Fruit fly (Drosophila melanogaster) whole organism, prepupa: ENCODE measurements around the gene Miox.
A peak's percentile ranks its signal among the peaks of the same experiment; 100 is the strongest.

Experiments
- CG10631 ChIP-seq: fragments of 200-800 bp; sonication (Bioruptor generic); optimal IDR thresholded peaks from 2 replicates; lab custom pipeline; 2016; ENCODE audit warnings: missing biosample characterization, missing genetic modification characterization
- CG10669 ChIP-seq: fragments of 200-800 bp; sonication (Bioruptor generic); optimal IDR thresholded peaks from 3 replicates; lab custom pipeline; 2018; ENCODE audit warnings: missing biosample characterization, mild to moderate bottlenecking, missing genetic modification characterization, moderate library complexity
- CG11762 ChIP-seq: fragments of 200-800 bp; sonication (Bioruptor generic); optimal IDR thresholded peaks from 3 replicates; lab custom pipeline; 2016; ENCODE audit warnings: missing biosample characterization, missing genetic modification characterization; ENCODE audit not compliant: insufficient read depth
- CG11902 ChIP-seq: fragments of 200-800 bp; sonication (Bioruptor generic); optimal IDR thresholded peaks from 3 replicates; lab custom pipeline; 2016; ENCODE audit warnings: missing biosample characterization, missing genetic modification characterization
- CG15336 ChIP-seq: fragments of 200-800 bp; sonication (Bioruptor generic); IDR thresholded peaks from 2 replicates; pipeline ENCODE4 v1.3.6; 2022; ENCODE audit warnings: missing biosample characterization, missing genetic modification characterization
- CG16779 ChIP-seq: fragments of 200-800 bp; sonication (Bioruptor generic); optimal IDR thresholded peaks from 3 replicates; lab custom pipeline; 2017; ENCODE audit warnings: missing biosample characterization, mild to moderate bottlenecking, missing genetic modification characterization
- CG3032 ChIP-seq: fragments of 200-800 bp; optimal IDR thresholded peaks from 2 replicates; lab custom pipeline; 2019; ENCODE audit warnings: missing biosample characterization, mild to moderate bottlenecking, missing genetic modification characterization, moderate library complexity
- CG31627 ChIP-seq: fragments of 200-800 bp; sonication (Bioruptor generic); optimal IDR thresholded peaks from 3 replicates; lab custom pipeline; 2016; ENCODE audit warnings: missing biosample characterization, missing genetic modification characterization
- CG32006 ChIP-seq: fragments of 200-800 bp; sonication (Bioruptor generic); optimal IDR thresholded peaks from 3 replicates; lab custom pipeline; 2017; ENCODE audit warnings: missing biosample characterization, mild to moderate bottlenecking, missing genetic modification characterization
- CG34406 ChIP-seq: fragments of 200-800 bp; sonication (Bioruptor generic); optimal IDR thresholded peaks from 3 replicates; lab custom pipeline; 2016; ENCODE audit warnings: missing biosample characterization, missing genetic modification characterization
- CG3919 ChIP-seq: fragments of 200-800 bp; sonication (Bioruptor generic); optimal IDR thresholded peaks from 3 replicates; lab custom pipeline; 2016; ENCODE audit warnings: missing biosample characterization, missing genetic modification characterization
- CG4318 ChIP-seq: fragments of 200-800 bp; sonication (Bioruptor generic); optimal IDR thresholded peaks from 3 replicates; lab custom pipeline; 2017; ENCODE audit warnings: missing biosample characterization, mild to moderate bottlenecking, missing genetic modification characterization
- CG6163 ChIP-seq: fragments of 200-800 bp; sonication (Bioruptor generic); IDR thresholded peaks from 3 replicates; pipeline ENCODE4 v1.3.6; 2022; ENCODE audit warnings: missing biosample characterization, missing genetic modification characterization
- CG6276 ChIP-seq: fragments of 200-800 bp; sonication (Bioruptor generic); optimal IDR thresholded peaks from 2 replicates; lab custom pipeline; 2017; ENCODE audit warnings: missing biosample characterization, mild to moderate bottlenecking, missing genetic modification characterization
- CG6792 ChIP-seq: fragments of 200-800 bp; sonication (Bioruptor generic); optimal IDR thresholded peaks from 3 replicates; lab custom pipeline; 2016; ENCODE audit warnings: missing biosample characterization, missing genetic modification characterization
- CG6808 ChIP-seq: fragments of 200-800 bp; sonication (Bioruptor generic); optimal IDR thresholded peaks from 3 replicates; lab custom pipeline; 2017; ENCODE audit warnings: missing biosample characterization, missing genetic modification characterization, mild to moderate bottlenecking, moderate library complexity, missing genetic modification reagents
- CG6854 ChIP-seq: fragments of 200-800 bp; sonication (Bioruptor generic); optimal IDR thresholded peaks from 2 replicates; lab custom pipeline; 2017; ENCODE audit warnings: missing biosample characterization, mild to moderate bottlenecking, missing genetic modification characterization
- CG7368 ChIP-seq: fragments of 200-800 bp; sonication (Bioruptor generic); optimal IDR thresholded peaks from 3 replicates; lab custom pipeline; 2016; ENCODE audit warnings: missing biosample characterization, missing genetic modification characterization
- CG8119 ChIP-seq: fragments of 200-800 bp; sonication (Bioruptor generic); IDR thresholded peaks from 3 replicates; pipeline ENCODE4 v1.3.6; 2022; ENCODE audit warnings: missing biosample characterization, missing genetic modification characterization
- CG8319 ChIP-seq: fragments of 200-800 bp; sonication (Bioruptor generic); optimal IDR thresholded peaks from 3 replicates; lab custom pipeline; 2016; ENCODE audit warnings: missing biosample characterization, missing genetic modification characterization
- CG8632 ChIP-seq: fragments of 200-800 bp; sonication (Bioruptor generic); optimal IDR thresholded peaks from 3 replicates; lab custom pipeline; 2016; ENCODE audit warnings: missing biosample characterization, missing genetic modification characterization
- Eip78C ChIP-seq: fragments of 200-800 bp; sonication (Bioruptor generic); peaks from one replicate; lab custom pipeline; 2016; ENCODE audit warnings: missing biosample characterization, missing genetic modification characterization
- Eip93F ChIP-seq: fragments of 200-800 bp; sonication (Bioruptor generic); optimal IDR thresholded peaks from 2 replicates; lab custom pipeline; 2016; ENCODE audit warnings: missing biosample characterization, mild to moderate bottlenecking, missing genetic modification characterization
- Ets21C ChIP-seq: fragments of 200-800 bp; sonication (Bioruptor generic); optimal IDR thresholded peaks from 3 replicates; lab custom pipeline; 2016; ENCODE audit warnings: missing biosample characterization, missing genetic modification characterization
- Gug ChIP-seq: fragments of 200-800 bp; sonication (Bioruptor generic); IDR thresholded peaks from 2 replicates; pipeline ENCODE4 v1.3.6; 2022; ENCODE audit warnings: missing biosample characterization, missing genetic modification characterization
- Hr38 ChIP-seq: sonication (Bioruptor generic); optimal IDR thresholded peaks from 2 replicates; lab custom pipeline; 2016; ENCODE audit warnings: missing biosample characterization, missing genetic modification characterization
- Hr39 ChIP-seq: fragments of 200-800 bp; sonication (Bioruptor generic); optimal IDR thresholded peaks from 2 replicates; lab custom pipeline; 2016; ENCODE audit warnings: missing biosample characterization, missing genetic modification characterization
- Hr4 ChIP-seq: fragments of 200-800 bp; sonication (Bioruptor generic); optimal IDR thresholded peaks from 3 replicates; lab custom pipeline; 2016; ENCODE audit warnings: missing biosample characterization, missing genetic modification characterization
- Lpt ChIP-seq: fragments of 200-800 bp; sonication (Bioruptor generic); optimal IDR thresholded peaks from 3 replicates; lab custom pipeline; 2016; ENCODE audit warnings: missing biosample characterization, missing genetic modification characterization
- Smox ChIP-seq: fragments of 200-800 bp; sonication (Bioruptor generic); optimal IDR thresholded peaks from 3 replicates; lab custom pipeline; 2016; ENCODE audit warnings: missing biosample characterization, missing genetic modification characterization
- Sox102F ChIP-seq: fragments of 200-800 bp; sonication (Bioruptor generic); optimal IDR thresholded peaks from 2 replicates; lab custom pipeline; 2016; ENCODE audit warnings: missing biosample characterization, mild to moderate bottlenecking, missing genetic modification characterization
- Sox14 ChIP-seq: fragments of 200-800 bp; sonication (Bioruptor generic); optimal IDR thresholded peaks from 3 replicates; lab custom pipeline; 2016; ENCODE audit warnings: missing biosample characterization, missing genetic modification characterization
- Sox15 ChIP-seq: fragments of 200-800 bp; sonication (Bioruptor generic); optimal IDR thresholded peaks from 3 replicates; lab custom pipeline; 2016; ENCODE audit warnings: missing biosample characterization, missing genetic modification characterization
- acj6 ChIP-seq: fragments of 200-800 bp; sonication (Bioruptor generic); optimal IDR thresholded peaks from 3 replicates; lab custom pipeline; 2016; ENCODE audit warnings: missing biosample characterization, missing genetic modification characterization
- cyc ChIP-seq: fragments of 200-800 bp; sonication (Bioruptor generic); optimal IDR thresholded peaks from 3 replicates; lab custom pipeline; 2016; ENCODE audit warnings: missing biosample characterization, missing genetic modification characterization
- dac ChIP-seq: fragments of 200-800 bp; sonication (Bioruptor generic); optimal IDR thresholded peaks from 2 replicates; lab custom pipeline; 2017; ENCODE audit warnings: missing biosample characterization, mild to moderate bottlenecking, missing genetic modification characterization
- dsx ChIP-seq: fragments of 200-800 bp; optimal IDR thresholded peaks from 3 replicates; lab custom pipeline; 2019; ENCODE audit warnings: missing biosample characterization, mild to moderate bottlenecking, missing genetic modification characterization, moderate library complexity; ENCODE audit not compliant: poor library complexity, severe bottlenecking
- eg ChIP-seq: fragments of 200-800 bp; sonication (Bioruptor generic); IDR thresholded peaks from 3 replicates; pipeline ENCODE4 v1.3.6; 2022; ENCODE audit warnings: missing biosample characterization, missing genetic modification characterization
- esn ChIP-seq: fragments of 200-800 bp; sonication (Bioruptor generic); optimal IDR thresholded peaks from 2 replicates; lab custom pipeline; 2016; ENCODE audit warnings: missing biosample characterization, mild to moderate bottlenecking, missing genetic modification characterization, moderate library complexity
- fd85E ChIP-seq: fragments of 200-800 bp; sonication (Bioruptor generic); optimal IDR thresholded peaks from 3 replicates; lab custom pipeline; 2016; ENCODE audit warnings: missing biosample characterization, missing genetic modification characterization
- fkh ChIP-seq: fragments of 200-800 bp; sonication (Bioruptor generic); optimal IDR thresholded peaks from 3 replicates; lab custom pipeline; 2017; ENCODE audit warnings: missing biosample characterization, mild to moderate bottlenecking, missing genetic modification characterization, moderate library complexity
- lz ChIP-seq: fragments of 200-800 bp; sonication (Bioruptor generic); optimal IDR thresholded peaks from 3 replicates; lab custom pipeline; 2016; ENCODE audit warnings: missing biosample characterization, missing genetic modification characterization
- pdm3 ChIP-seq: fragments of 200-800 bp; sonication (Bioruptor generic); optimal IDR thresholded peaks from 3 replicates; lab custom pipeline; 2016; ENCODE audit warnings: missing biosample characterization, missing genetic modification characterization
- ss ChIP-seq, 2 experiments: fragments of 200-800 bp; sonication (Bioruptor generic); optimal IDR thresholded peaks; 2 replicates in 1 of 2; 3 replicates in 1 of 2; lab custom pipeline; 2017 to 2018; ENCODE audit warnings: mild to moderate bottlenecking in 2 of 2, missing biosample characterization in 2 of 2, missing genetic modification characterization in 2 of 2, moderate library complexity in 1 of 2
- topi ChIP-seq: fragments of 200-800 bp; sonication (Bioruptor generic); optimal IDR thresholded peaks from 3 replicates; lab custom pipeline; 2016; ENCODE audit warnings: missing biosample characterization, missing genetic modification characterization
- vri ChIP-seq: fragments of 200-800 bp; sonication (Bioruptor generic); optimal IDR thresholded peaks from 3 replicates; lab custom pipeline; 2016; ENCODE audit warnings: missing biosample characterization, mild to moderate bottlenecking, missing genetic modification characterization

The Miox gene

dm6 chr3L:12223635-12224016, 38.8 kb downstream of the Miox start:
- TF ChIP-seq CG3032 (no peak), dac (GFP tag; lab: Kevin White, UChicago) (no peak), dsx (no peak), CG6854 (GFP tag; lab: Kevin White, UChicago) (no peak), Hr4 (GFP tag; lab: Kevin White, UChicago) (peak; percentile 16), CG16779 (tag; lab: Kevin White, UChicago) (no peak), pdm3 (GFP tag; lab: Kevin White, UChicago) (no peak), Eip78C (peak; percentile 53), Smox (GFP tag; lab: Kevin White, UChicago) (no peak), fd85E (no peak), CG7368 (GFP tag; lab: Kevin White, UChicago) (no peak), Sox14 (GFP tag; lab: Kevin White, UChicago) (no peak), vri (GFP tag; lab: Kevin White, UChicago) (no peak), CG15336 (peak; percentile 21; the same call in 1 of the 2 replicates), CG6276 (GFP tag; lab: Kevin White, UChicago) (peak; percentile 3), CG6163 (GFP tag; lab: Robert Waterston, UW) (no peak), CG34406 (GFP tag; lab: Kevin White, UChicago) (no peak), fkh (GFP tag; lab: Kevin White, UChicago) (no peak), CG8319 (no peak), acj6 (GFP tag; lab: Kevin White, UChicago) (no peak), Hr38 (GFP tag; lab: Kevin White, UChicago) (no peak), CG6792 (GFP tag; lab: Kevin White, UChicago) (no peak), CG8632 (GFP tag; lab: Kevin White, UChicago) (no peak), CG4318 (GFP tag; lab: Kevin White, UChicago) (peak; percentile 10), eg (0 out of 3 replicates have a peak, but pooled peaks have one; percentile 9), Hr39 (no peak), Eip93F (GFP tag; lab: Kevin White, UChicago) (no peak), CG3919 (GFP tag; lab: Kevin White, UChicago) (no peak), lz (GFP tag; lab: Kevin White, UChicago) (no peak), cyc (GFP tag; lab: Kevin White, UChicago) (no peak), Gug (GFP tag; lab: Robert Waterston, UW) (no peak), CG32006 (peak; percentile 52), Sox102F (no peak), esn (GFP tag; lab: Kevin White, UChicago) (no peak), CG6808 (GFP tag; lab: Kevin White, UChicago) (no peak), ss (GFP tag; optimal IDR thresholded peaks at IDR 0.05; lab: Kevin White, UChicago) (no peak), CG10631 (no peak), CG11902 (no peak), Sox15 (GFP tag; lab: Kevin White, UChicago) (no peak), CG11762 (no peak), CG31627 (no peak), CG8119 (peak; percentile 53; the same call in 2 of the 3 replicates)

dm6 chr3L:12227219-12227618, 42.4 kb downstream of the Miox start:
- TF ChIP-seq CG10669 (no peak), topi (GFP tag; lab: Kevin White, UChicago) (no peak), CG11902 (no peak), CG6276 (GFP tag; lab: Kevin White, UChicago) (no peak), CG7368 (GFP tag; lab: Kevin White, UChicago) (no peak), CG3919 (GFP tag; lab: Kevin White, UChicago) (no peak), CG31627 (no peak), Ets21C (GFP tag; lab: Kevin White, UChicago) (no peak), CG6792 (GFP tag; lab: Kevin White, UChicago) (no peak), Lpt (GFP tag; lab: Kevin White, UChicago) (no peak), fd85E (no peak)
